Worm (Caenorhabditis elegans): ENCODE measurements around the gene puf-12.

puf-12 gene

ce11 chrII:10136771-10137170 lies 36.7 kb downstream of the puf-12 start:
- TF ChIP-seq nhr-76 (tag; optimal IDR thresholded peaks at IDR 0.05) (no peak), nhr-28 (tag; optimal IDR thresholded peaks at IDR 0.05) (no peak), nhr-2 (tag; optimal IDR thresholded peaks at IDR 0.05) (no peak), unc-62 (GFP tag; optimal IDR thresholded peaks at IDR 0.05) (no peak), M03D4.4 (tag; optimal IDR thresholded peaks at IDR 0.05) (no peak), mab-5 (tag; optimal IDR thresholded peaks at IDR 0.05) (no peak), lsy-2 (tag; optimal IDR thresholded peaks at IDR 0.05) (no peak), ces-1 (GFP tag; optimal IDR thresholded peaks at IDR 0.05) (no peak), nhr-237 (tag; optimal IDR thresholded peaks at IDR 0.05) (peak; percentile 11), pha-4 (tag; optimal IDR thresholded peaks at IDR 0.05) (peak; percentile 69), elt-1 (tag; optimal IDR thresholded peaks at IDR 0.05; ENCODE audit: borderline replicate concordance, insufficient read depth) (no peak), ztf-11 (tag; optimal IDR thresholded peaks at IDR 0.05) (no peak)

- TF ChIP-seq mep-1 (tag; optimal IDR thresholded peaks at IDR 0.05) = no peak
- no peak for TF ChIP-seq nhr-12 (tag; optimal IDR thresholded peaks at IDR 0.05)
- no peak for TF ChIP-seq cnd-1 (tag; optimal IDR thresholded peaks at IDR 0.05)
- no peak for TF ChIP-seq nhr-237 (tag; optimal IDR thresholded peaks at IDR 0.05)
- TF ChIP-seq lin-13 (tag; optimal IDR thresholded peaks at IDR 0.05) = no peak
- no peak for TF ChIP-seq unc-120 (tag; optimal IDR thresholded peaks at IDR 0.05; ENCODE audit: poor library complexity, severe bottlenecking)
- TF ChIP-seq unc-39 (tag; optimal IDR thresholded peaks at IDR 0.05) = no peak
- no peak for TF ChIP-seq M03D4.4 (tag; optimal IDR thresholded peaks at IDR 0.05)
- TF ChIP-seq nhr-28 (tag; optimal IDR thresholded peaks at IDR 0.05) = no peak
- TF ChIP-seq nhr-2 (tag; optimal IDR thresholded peaks at IDR 0.05) = no peak
- TF ChIP-seq drap-1 (GFP tag; optimal IDR thresholded peaks at IDR 0.05) = no peak
- TF ChIP-seq flh-1 (GFP tag; optimal IDR thresholded peaks at IDR 0.05) = no peak
- no peak for TF ChIP-seq unc-62 (GFP tag; optimal IDR thresholded peaks at IDR 0.05)
- TF ChIP-seq mls-2 (tag; optimal IDR thresholded peaks at IDR 0.05) = no peak
Observed at ce11 chrII:10137358-10137757, 37.2 kb downstream of the puf-12 start, which contains the start of gene phg-1. Gene phg-1 (plus strand): TSS chrII:10137658.

ce11 chrII:10139177-10139640 lies 39.1 kb downstream of the puf-12 start, which contains the start of gene asah-2:
Gene asah-2 (plus strand): TSS chrII:10139590.
- TF ChIP-seq unc-120 (tag; optimal IDR thresholded peaks at IDR 0.05; ENCODE audit: poor library complexity, severe bottlenecking) = no peak
- no peak for TF ChIP-seq ceh-83 (GFP tag; optimal IDR thresholded peaks at IDR 0.05)
- no peak for TF ChIP-seq zip-8 (tag; optimal IDR thresholded peaks at IDR 0.05)
- TF ChIP-seq sem-2 (GFP tag; optimal IDR thresholded peaks at IDR 0.05) = no peak
- TF ChIP-seq cnd-1 (tag; optimal IDR thresholded peaks at IDR 0.05) = no peak
- no peak for TF ChIP-seq lin-32 (GFP tag; optimal IDR thresholded peaks at IDR 0.05)
- no peak for TF ChIP-seq nhr-28 (tag; optimal IDR thresholded peaks at IDR 0.05)
- no peak for TF ChIP-seq bed-3 (GFP tag; optimal IDR thresholded peaks at IDR 0.05)
- no peak for TF ChIP-seq pha-4 (tag; optimal IDR thresholded peaks at IDR 0.05)
- TF ChIP-seq M03D4.4 (tag; optimal IDR thresholded peaks at IDR 0.05) = no peak
- no peak for TF ChIP-seq nhr-237 (tag; optimal IDR thresholded peaks at IDR 0.05)
- TF ChIP-seq nhr-76 (tag; optimal IDR thresholded peaks at IDR 0.05) = no peak
- no peak for TF ChIP-seq ceh-43 (GFP tag; optimal IDR thresholded peaks at IDR 0.05)
- no peak for TF ChIP-seq drap-1 (GFP tag; optimal IDR thresholded peaks at IDR 0.05)
- TF ChIP-seq elt-1 (tag; optimal IDR thresholded peaks at IDR 0.05; ENCODE audit: borderline replicate concordance, insufficient read depth) = no peak
- TF ChIP-seq unc-62 (GFP tag; optimal IDR thresholded peaks at IDR 0.05) = no peak
- no peak for TF ChIP-seq mls-2 (tag; optimal IDR thresholded peaks at IDR 0.05)

- TF ChIP-seq ces-1 (GFP tag; optimal IDR thresholded peaks at IDR 0.05) = no peak
- TF ChIP-seq ham-2 (GFP tag; optimal IDR thresholded peaks at IDR 0.05) = no peak
- TF ChIP-seq sptf-1 (tag; optimal IDR thresholded peaks at IDR 0.05) = no peak
- TF ChIP-seq ceh-43 (GFP tag; optimal IDR thresholded peaks at IDR 0.05) = no peak
- TF ChIP-seq bed-3 (GFP tag; optimal IDR thresholded peaks at IDR 0.05) = no peak
- TF ChIP-seq mab-5 (tag; optimal IDR thresholded peaks at IDR 0.05) = no peak
- TF ChIP-seq mls-2 (tag; optimal IDR thresholded peaks at IDR 0.05) = no peak
- TF ChIP-seq mep-1 (tag; optimal IDR thresholded peaks at IDR 0.05) = no peak
- TF ChIP-seq nhr-2 (tag; optimal IDR thresholded peaks at IDR 0.05) = peak; percentile 40
Observed at ce11 chrII:10144092-10144491, 44.0 kb downstream of the puf-12 start, which contains the start of gene F27E5.3. Gene F27E5.3 (minus strand): TSS chrII:10144192.

- no peak for TF ChIP-seq unc-120 (tag; optimal IDR thresholded peaks at IDR 0.05; ENCODE audit: poor library complexity, severe bottlenecking)
- no peak for TF ChIP-seq nhr-237 (tag; optimal IDR thresholded peaks at IDR 0.05)
- TF ChIP-seq elt-1 (tag; optimal IDR thresholded peaks at IDR 0.05; ENCODE audit: borderline replicate concordance, insufficient read depth) = no peak
- TF ChIP-seq lsy-2 (tag; optimal IDR thresholded peaks at IDR 0.05) = peak; percentile 71
Observed at ce11 chrII:10146488-10146887, 46.4 kb downstream of the puf-12 start, which contains the start of gene pax-3. Gene pax-3 (plus strand): TSS chrII:10146570.
